Fruit fly (Drosophila melanogaster) whole organism, embryonic: ENCODE results near the gene SPARC.

Experiments used
- ATbp ChIP-seq: fragments of 200-800 bp; sonication (Bioruptor generic); optimal IDR thresholded peaks from 2 replicates; lab custom pipeline; 2017; ENCODE audit warnings: missing biosample characterization, mild to moderate bottlenecking, missing genetic modification characterization, missing genetic modification reagents
- Aef1 ChIP-seq: fragments of 200-800 bp; sonication (Bioruptor generic); IDR thresholded peaks from 3 replicates; pipeline ENCODE4 v1.3.6; 2022; ENCODE audit warnings: missing biosample characterization, missing genetic modification characterization
- Asciz ChIP-seq: fragments of 200-800 bp; sonication (Bioruptor generic); optimal IDR thresholded peaks from 2 replicates; lab custom pipeline; 2017; ENCODE audit warnings: missing biosample characterization, mild to moderate bottlenecking, missing genetic modification characterization, missing genetic modification reagents
- Blimp-1 ChIP-seq: fragments of 200-800 bp; sonication (Bioruptor generic); optimal IDR thresholded peaks from 3 replicates; lab custom pipeline; 2018; ENCODE audit warnings: missing biosample characterization, missing genetic modification characterization, mild to moderate bottlenecking, moderate library complexity, missing genetic modification reagents
- CG1024 ChIP-seq: fragments of 200-800 bp; sonication (Bioruptor generic); IDR thresholded peaks from 2 replicates; pipeline ENCODE4 v1.3.6; 2022; ENCODE audit warnings: missing biosample characterization, missing genetic modification characterization
- CG11456 ChIP-seq: fragments of 200-800 bp; sonication (Bioruptor generic); IDR thresholded peaks from 3 replicates; pipeline ENCODE4 v1.3.6; 2022; ENCODE audit warnings: missing biosample characterization, missing genetic modification characterization
- CG12071 ChIP-seq: fragments of 200-800 bp; sonication (Bioruptor generic); optimal IDR thresholded peaks from 3 replicates; lab custom pipeline; 2018; ENCODE audit warnings: missing biosample characterization, mild to moderate bottlenecking, missing genetic modification characterization
- CG14667 ChIP-seq: fragments of 200-800 bp; sonication (Bioruptor generic); IDR thresholded peaks from 2 replicates; pipeline ENCODE4 v1.3.6; 2022; ENCODE audit warnings: missing biosample characterization, missing genetic modification characterization
- CG14710 ChIP-seq: fragments of 200-800 bp; sonication (Bioruptor generic); optimal IDR thresholded peaks from 3 replicates; lab custom pipeline; 2019; ENCODE audit warnings: missing biosample characterization, mild to moderate bottlenecking, missing genetic modification characterization, moderate library complexity
- CG1603 ChIP-seq: fragments of 200-800 bp; sonication (Bioruptor generic); optimal IDR thresholded peaks from 2 replicates; lab custom pipeline; 2019; ENCODE audit warnings: missing biosample characterization, mild to moderate bottlenecking, missing genetic modification characterization, moderate library complexity
- CG17359 ChIP-seq: fragments of 200-800 bp; sonication (Bioruptor generic); optimal IDR thresholded peaks from 3 replicates; lab custom pipeline; 2018; ENCODE audit warnings: missing biosample characterization, mild to moderate bottlenecking, missing genetic modification characterization, moderate library complexity
- CG17361 ChIP-seq: fragments of 200-800 bp; sonication (Bioruptor generic); IDR thresholded peaks from 3 replicates; pipeline ENCODE4 v1.3.6; 2022; ENCODE audit warnings: missing biosample characterization, missing genetic modification characterization
- CG17385 ChIP-seq: fragments of 200-800 bp; sonication (Bioruptor generic); optimal IDR thresholded peaks from 3 replicates; lab custom pipeline; 2018; ENCODE audit warnings: missing biosample characterization, mild to moderate bottlenecking, missing genetic modification characterization
- CG2875 ChIP-seq: fragments of 200-800 bp; sonication (Bioruptor generic); optimal IDR thresholded peaks from 2 replicates; lab custom pipeline; 2017; ENCODE audit warnings: missing biosample characterization, mild to moderate bottlenecking, missing genetic modification characterization, missing genetic modification reagents
- CG3407 ChIP-seq: fragments of 200-800 bp; sonication (Bioruptor generic); optimal IDR thresholded peaks from 2 replicates; lab custom pipeline; 2018; ENCODE audit warnings: missing biosample characterization, mild to moderate bottlenecking, missing genetic modification characterization
- CG42726 ChIP-seq: fragments of 200-800 bp; sonication (Bioruptor generic); IDR thresholded peaks from 2 replicates; pipeline ENCODE4 v1.3.6; 2022; ENCODE audit warnings: missing biosample characterization, missing genetic modification characterization; ENCODE audit not compliant: partially characterized antibody
- CG43689 ChIP-seq: fragments of 200-800 bp; sonication (Bioruptor generic); IDR thresholded peaks from 2 replicates; pipeline ENCODE4 v1.3.6; 2022; ENCODE audit warnings: missing biosample characterization, missing genetic modification characterization
- CG4820 ChIP-seq: fragments of 200-800 bp; sonication (Bioruptor generic); optimal IDR thresholded peaks from 3 replicates; lab custom pipeline; 2016; ENCODE audit warnings: missing biosample characterization, missing genetic modification characterization
- CG5953 ChIP-seq: fragments of 200-800 bp; sonication (Bioruptor generic); IDR thresholded peaks from 2 replicates; pipeline ENCODE4 v1.3.6; 2022; ENCODE audit warnings: missing biosample characterization, missing genetic modification characterization
- CG6689 ChIP-seq: fragments of 200-800 bp; sonication (Bioruptor generic); IDR thresholded peaks from 2 replicates; pipeline ENCODE4 v1.3.6; 2022; ENCODE audit warnings: missing biosample characterization, missing genetic modification characterization
- CG6854 ChIP-seq: fragments of 200-800 bp; sonication (Bioruptor generic); optimal IDR thresholded peaks from 3 replicates; lab custom pipeline; 2017; ENCODE audit warnings: missing biosample characterization, mild to moderate bottlenecking, missing genetic modification characterization
- CG7556 ChIP-seq: fragments of 200-800 bp; sonication (Bioruptor generic); optimal IDR thresholded peaks from 2 replicates; lab custom pipeline; 2017; ENCODE audit warnings: missing biosample characterization, mild to moderate bottlenecking, missing genetic modification characterization
- CG8281 ChIP-seq: fragments of 200-800 bp; sonication (Bioruptor generic); optimal IDR thresholded peaks from 2 replicates; lab custom pipeline; 2018; ENCODE audit warnings: missing biosample characterization, mild to moderate bottlenecking, missing genetic modification characterization, moderate library complexity
- Camta ChIP-seq: fragments of 200-800 bp; sonication (Bioruptor generic); optimal IDR thresholded peaks from 2 replicates; lab custom pipeline; 2016; ENCODE audit warnings: missing biosample characterization, missing genetic modification characterization
- CrebB ChIP-seq: fragments of 200-800 bp; sonication (Bioruptor generic); optimal IDR thresholded peaks from 3 replicates; lab custom pipeline; 2018; ENCODE audit warnings: missing biosample characterization, mild to moderate bottlenecking, missing genetic modification characterization
- Dref ChIP-seq: fragments of 200-800 bp; sonication (Bioruptor generic); IDR thresholded peaks from 2 replicates; pipeline ENCODE4 v1.3.6; 2022; ENCODE audit warnings: missing biosample characterization, missing genetic modification characterization
- Fer1 ChIP-seq: fragments of 200-800 bp; sonication (Bioruptor generic); optimal IDR thresholded peaks from 2 replicates; lab custom pipeline; 2017; ENCODE audit warnings: missing biosample characterization, mild to moderate bottlenecking, missing genetic modification characterization
- HHEX ChIP-seq: fragments of 200-800 bp; sonication (Bioruptor generic); optimal IDR thresholded peaks from 3 replicates; lab custom pipeline; 2017; ENCODE audit warnings: missing biosample characterization, mild to moderate bottlenecking, missing genetic modification characterization, missing genetic modification reagents
- HLHmδ ChIP-seq: fragments of 200-800 bp; sonication (Bioruptor generic); optimal IDR thresholded peaks from 2 replicates; lab custom pipeline; 2018; ENCODE audit warnings: missing biosample characterization, mild to moderate bottlenecking, missing genetic modification characterization, moderate library complexity
- Med ChIP-seq: fragments of 200-800 bp; sonication (Bioruptor generic); peaks from one replicate; lab custom pipeline; 2016; ENCODE audit warnings: missing biosample characterization, missing genetic modification characterization, mild to moderate bottlenecking, inconsistent platforms, moderate library complexity
- PHDP ChIP-seq: fragments of 200-800 bp; sonication (Bioruptor generic); optimal IDR thresholded peaks from 3 replicates; lab custom pipeline; 2018; ENCODE audit warnings: missing biosample characterization, mild to moderate bottlenecking, missing genetic modification characterization, moderate library complexity
- Sox100B ChIP-seq: fragments of 200-800 bp; sonication (Bioruptor generic); optimal IDR thresholded peaks from 3 replicates; lab custom pipeline; 2018; ENCODE audit warnings: missing biosample characterization, mild to moderate bottlenecking, missing genetic modification characterization
- Trl ChIP-seq, 3 experiments: fragments of >200 bp in 2 of 3; fragments of 200-800 bp in 1 of 3; sonication (Bioruptor generic) in 1 of 3; optimal IDR thresholded peaks; 2 replicates in 1 of 3; 3 replicates in 2 of 3; lab custom pipeline; 2016 to 2017; ENCODE audit warnings: missing biosample characterization in 1 of 3, missing genetic modification characterization in 1 of 3
- Xrp1 ChIP-seq: fragments of 200-800 bp; sonication (Bioruptor generic); IDR thresholded peaks from 2 replicates; pipeline ENCODE4 v1.3.6; 2022; ENCODE audit warnings: missing biosample characterization, missing genetic modification characterization
- bab2 ChIP-seq: fragments of 200-800 bp; sonication (Bioruptor generic); optimal IDR thresholded peaks from 2 replicates; lab custom pipeline; 2016; ENCODE audit warnings: missing biosample characterization, missing genetic modification characterization
- ci ChIP-seq: fragments of 200-800 bp; sonication (Bioruptor generic); IDR thresholded peaks from 3 replicates; pipeline ENCODE4 v1.3.6; 2022; ENCODE audit warnings: missing biosample characterization, missing genetic modification characterization
- dmrt99B ChIP-seq: fragments of 200-800 bp; sonication (Bioruptor generic); optimal IDR thresholded peaks from 2 replicates; lab custom pipeline; 2018; ENCODE audit warnings: missing biosample characterization, mild to moderate bottlenecking, missing genetic modification characterization, moderate library complexity
- hkb ChIP-seq, 2 experiments: fragments of 200-800 bp in 1 of 2; fragments of >200 bp in 1 of 2; sonication (Bioruptor generic) in 1 of 2; IDR thresholded peaks in 1 of 2; optimal IDR thresholded peaks in 1 of 2; 2 replicates each; pipeline versions ENCODE4 v1.3.6 to Lab custom; 2017 to 2022; ENCODE audit warnings: missing biosample characterization in 1 of 2, missing genetic modification characterization in 1 of 2
- lab ChIP-seq: fragments of 200-800 bp; sonication (Bioruptor generic); optimal IDR thresholded peaks from 3 replicates; lab custom pipeline; 2017; ENCODE audit warnings: missing biosample characterization, missing genetic modification characterization, mild to moderate bottlenecking, moderate library complexity, missing genetic modification reagents
- lov ChIP-seq, 2 experiments: fragments of 200-800 bp in 1 of 2; fragments of >200 bp in 1 of 2; sonication (Bioruptor generic) in 1 of 2; IDR thresholded peaks in 1 of 2; optimal IDR thresholded peaks in 1 of 2; 2 replicates in 1 of 2; 3 replicates in 1 of 2; pipeline versions ENCODE4 v1.3.6 to Lab custom; 2017 to 2022; ENCODE audit warnings: missing biosample characterization in 1 of 2, missing genetic modification characterization in 1 of 2
- org-1 ChIP-seq: fragments of 200-800 bp; sonication (Bioruptor generic); optimal IDR thresholded peaks from 2 replicates; lab custom pipeline; 2017; ENCODE audit warnings: missing biosample characterization, missing genetic modification characterization
- sd ChIP-seq: fragments of 200-800 bp; sonication (Bioruptor generic); optimal IDR thresholded peaks from 3 replicates; lab custom pipeline; 2018; ENCODE audit warnings: missing biosample characterization, mild to moderate bottlenecking, missing genetic modification characterization, moderate library complexity
- so ChIP-seq: fragments of 200-800 bp; sonication (Bioruptor generic); IDR thresholded peaks from 3 replicates; pipeline ENCODE4 v1.3.6; 2022; ENCODE audit warnings: missing biosample characterization, missing genetic modification characterization
- sr ChIP-seq: fragments of 200-800 bp; sonication (Bioruptor generic); IDR thresholded peaks from 3 replicates; pipeline ENCODE4 v1.3.6; 2022; ENCODE audit warnings: missing biosample characterization, missing genetic modification characterization
- unpg ChIP-seq: fragments of 200-800 bp; sonication (Bioruptor generic); optimal IDR thresholded peaks from 3 replicates; lab custom pipeline; 2018; ENCODE audit warnings: missing biosample characterization, mild to moderate bottlenecking, missing genetic modification characterization, moderate library complexity
- vnd ChIP-seq: fragments of 200-800 bp; sonication (Bioruptor generic); IDR thresholded peaks from 3 replicates; pipeline ENCODE4 v1.3.6; 2022; ENCODE audit warnings: missing biosample characterization, missing genetic modification characterization; ENCODE audit not compliant: partially characterized antibody
- vvl ChIP-seq: fragments of 200-800 bp; sonication (Bioruptor generic); IDR thresholded peaks from 2 replicates; pipeline ENCODE4 v1.3.6; 2022; ENCODE audit warnings: missing biosample characterization, missing genetic modification characterization

SPARC gene

DNA sequence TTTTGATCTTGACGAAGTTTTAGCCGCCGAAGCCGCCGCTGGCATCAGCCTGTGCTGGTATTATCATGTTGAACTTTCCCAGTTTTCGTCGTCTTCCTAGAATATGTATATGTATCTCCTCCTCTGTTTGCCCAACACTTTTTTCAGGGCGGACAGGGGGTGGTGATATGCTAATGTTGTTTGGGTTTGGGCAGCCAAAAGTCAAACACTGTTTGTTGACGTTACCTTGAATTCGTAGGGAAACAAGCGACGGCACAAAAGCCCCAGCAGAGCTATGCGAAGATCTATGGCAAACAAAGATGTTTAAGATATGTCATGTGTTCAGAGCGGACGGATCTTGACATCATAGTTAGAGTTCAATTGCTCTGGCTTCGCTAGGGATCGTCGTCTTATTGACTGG lies 37.0 kb upstream of the SPARC start (continued):
- TF ChIP-seq CG7556 (GFP tag; lab: Kevin White, UChicago) (peak; percentile 1), HLHmδ (GFP tag; lab: Kevin White, UChicago) (peak; percentile 33), Blimp-1 (GFP tag; lab: Kevin White, UChicago) (peak; percentile 64), sr (GFP tag; lab: Robert Waterston, UW) (0 out of 3 replicates have a peak, but pooled peaks have one; percentile 37), CG17361 (GFP tag; lab: Robert Waterston, UW) (no peak), CG12071 (GFP tag; lab: Kevin White, UChicago) (peak; percentile 31), dmrt99B (tag; lab: Kevin White, UChicago) (peak; percentile 41), CG3407 (GFP tag; lab: Kevin White, UChicago) (peak; percentile 41), Aef1 (no peak), ci (GFP tag; lab: Robert Waterston, UW) (peak; percentile 18; the same call in 1 of the 3 replicates), CrebB (tag; lab: Kevin White, UChicago) (peak; percentile 31), vvl (GFP tag; lab: Robert Waterston, UW) (peak; percentile 44), Camta (no peak), CG1024 (GFP tag; lab: Robert Waterston, UW) (0 out of 2 replicates have a peak, but pooled peaks have one; percentile 16), lab (GFP tag; lab: Kevin White, UChicago) (peak; percentile 54), CG2875 (GFP tag; lab: Kevin White, UChicago) (peak; percentile 43), Trl (optimal IDR thresholded peaks at IDR 0.05; lab: Kevin White, UChicago) (no peak), Trl (GFP tag; optimal IDR thresholded peaks at IDR 0.05; lab: Kevin White, UChicago) (peak; percentile 17), bab2 (GFP tag; lab: Kevin White, UChicago) (no peak), Asciz (GFP tag; lab: Kevin White, UChicago) (peak; percentile 49), CG6689 (GFP tag; lab: Robert Waterston, UW) (peak; percentile 26; the same call in 1 of the 2 replicates), org-1 (no peak), CG43689 (GFP tag; lab: Robert Waterston, UW) (0 out of 2 replicates have a peak, but pooled peaks have one; percentile 35), CG5953 (GFP tag; lab: Robert Waterston, UW) (no peak), CG17385 (GFP tag; lab: Kevin White, UChicago) (peak; percentile 10), lov (optimal IDR thresholded peaks at IDR 0.05; lab: Kevin White, UChicago) (no peak), lov (GFP tag; IDR thresholded peaks at IDR 0.05; lab: Robert Waterston, UW) (0 out of 3 replicates have a peak, but pooled peaks have one; percentile 6), Dref (GFP tag; lab: Robert Waterston, UW) (no peak), so (GFP tag; lab: Robert Waterston, UW) (0 out of 3 replicates have a peak, but pooled peaks have one; percentile 21), CG4820 (GFP tag; lab: Kevin White, UChicago) (no peak), CG17359 (tag; lab: Kevin White, UChicago) (peak; percentile 16), Med (peak; percentile 79), CG8281 (tag; lab: Kevin White, UChicago) (no peak), vnd (GFP tag; lab: Robert Waterston, UW) (no peak), CG14667 (GFP tag; lab: Robert Waterston, UW) (0 out of 2 replicates have a peak, but pooled peaks have one; percentile 10), sd (tag; lab: Kevin White, UChicago) (peak; percentile 25), Sox100B (peak; percentile 29), CG11456 (GFP tag; lab: Robert Waterston, UW) (0 out of 3 replicates have a peak, but pooled peaks have one; percentile 50), HHEX (GFP tag; lab: Kevin White, UChicago) (peak; percentile 31), PHDP (tag; lab: Kevin White, UChicago) (peak; percentile 32), CG42726 (no peak), hkb (optimal IDR thresholded peaks at IDR 0.05; lab: Kevin White, UChicago) (no peak), hkb (GFP tag; IDR thresholded peaks at IDR 0.05; lab: Robert Waterston, UW) (0 out of 2 replicates have a peak, but pooled peaks have one; percentile 24), ATbp (peak; percentile 71), CG6854 (GFP tag; lab: Kevin White, UChicago) (no peak), CG1603 (tag; lab: Kevin White, UChicago) (peak; percentile 36), Xrp1 (peak; percentile 49; the same call in 1 of the 2 replicates), unpg (GFP tag; lab: Kevin White, UChicago) (peak; percentile 16), CG14710 (peak; percentile 37), Fer1 (GFP tag; lab: Kevin White, UChicago) (peak; percentile 21)
